Worm (Caenorhabditis elegans) whole organism, mixed stage, embryonic: ENCODE data around the gene dhhc-10.

ENCODE experiments used
- M03D4.4 ChIP-seq: sonication (generic microtip); optimal IDR thresholded peaks from 2 replicates; lab custom pipeline; 2017; ENCODE audit warnings: mild to moderate bottlenecking, missing genetic modification characterization, missing compliant biosample characterization
- bed-3 ChIP-seq: fragments of 200-800 bp; sonication (Bioruptor generic); optimal IDR thresholded peaks from 3 replicates; lab custom pipeline; 2018; ENCODE audit warnings: mild to moderate bottlenecking, missing genetic modification characterization, moderate library complexity, missing compliant biosample characterization
- blmp-1 ChIP-seq: fragments of 150-350 bp; optimal IDR thresholded peaks from 2 replicates; lab custom pipeline; 2014; ENCODE audit warnings: missing biosample characterization, missing genetic modification characterization
- ceh-39 ChIP-seq: fragments of 150-350 bp; optimal IDR thresholded peaks from 2 replicates; lab custom pipeline; 2014; ENCODE audit warnings: missing biosample characterization, missing genetic modification characterization
- ceh-43 ChIP-seq: fragments of 200-800 bp; sonication (Bioruptor generic); optimal IDR thresholded peaks from 2 replicates; lab custom pipeline; 2018; ENCODE audit warnings: mild to moderate bottlenecking, missing genetic modification characterization, moderate library complexity, missing compliant biosample characterization
- ceh-83 ChIP-seq: fragments of 200-800 bp; sonication (Bioruptor generic); optimal IDR thresholded peaks from 2 replicates; lab custom pipeline; 2018; ENCODE audit warnings: mild to moderate bottlenecking, missing genetic modification characterization, missing compliant biosample characterization
- ces-1 ChIP-seq: fragments of 150-350 bp; optimal IDR thresholded peaks from 2 replicates; lab custom pipeline; 2014; ENCODE audit warnings: missing biosample characterization, missing genetic modification reagents, missing genetic modification characterization
- cnd-1 ChIP-seq: fragments of 200-800 bp; sonication (Bioruptor generic); optimal IDR thresholded peaks from 2 replicates; lab custom pipeline; 2018; ENCODE audit warnings: mild to moderate bottlenecking, missing genetic modification characterization, missing compliant biosample characterization
- drap-1 ChIP-seq: fragments of 200-800 bp; sonication (Bioruptor generic); optimal IDR thresholded peaks from 3 replicates; lab custom pipeline; 2018; ENCODE audit warnings: mild to moderate bottlenecking, missing genetic modification characterization, missing compliant biosample characterization
- elt-1 ChIP-seq: sonication (generic microtip); optimal IDR thresholded peaks from 2 replicates; lab custom pipeline; 2017; ENCODE audit warnings: missing genetic modification characterization, mild to moderate bottlenecking, missing compliant biosample characterization, antibody characterized with exemption, moderate library complexity, borderline replicate concordance; ENCODE audit not compliant: insufficient read depth
- elt-3 ChIP-seq: fragments of 150-350 bp; optimal IDR thresholded peaks from 2 replicates; lab custom pipeline; 2014; ENCODE audit warnings: missing biosample characterization, missing genetic modification characterization
- flh-1 ChIP-seq: fragments of 200-800 bp; sonication (Bioruptor generic); optimal IDR thresholded peaks from 2 replicates; lab custom pipeline; 2018; ENCODE audit warnings: mild to moderate bottlenecking, missing genetic modification characterization, moderate library complexity, missing compliant biosample characterization
- ham-2 ChIP-seq: fragments of 200-800 bp; sonication (Bioruptor generic); optimal IDR thresholded peaks from 2 replicates; lab custom pipeline; 2018; ENCODE audit warnings: mild to moderate bottlenecking, missing genetic modification characterization, missing compliant biosample characterization
- hlh-1 ChIP-seq: fragments of 150-350 bp; optimal IDR thresholded peaks from 2 replicates; lab custom pipeline; 2014; ENCODE audit warnings: missing biosample characterization, missing genetic modification reagents, missing genetic modification characterization
- lin-13 ChIP-seq: fragments of 150-350 bp; optimal IDR thresholded peaks from 2 replicates; lab custom pipeline; 2014; ENCODE audit warnings: missing biosample characterization, missing genetic modification characterization
- lin-32 ChIP-seq: fragments of 200-800 bp; sonication (Bioruptor generic); optimal IDR thresholded peaks from 2 replicates; lab custom pipeline; 2018; ENCODE audit warnings: mild to moderate bottlenecking, missing genetic modification characterization, missing compliant biosample characterization
- lsy-2 ChIP-seq: fragments of 150-350 bp; optimal IDR thresholded peaks from 2 replicates; lab custom pipeline; 2014; ENCODE audit warnings: missing biosample characterization, missing genetic modification characterization
- mab-5 ChIP-seq: fragments of 150-350 bp; optimal IDR thresholded peaks from 2 replicates; lab custom pipeline; 2014; ENCODE audit warnings: missing biosample characterization, missing genetic modification characterization
- mep-1 ChIP-seq: fragments of 150-350 bp; optimal IDR thresholded peaks from 2 replicates; lab custom pipeline; 2017; ENCODE audit warnings: missing biosample characterization, missing genetic modification reagents, missing genetic modification characterization, inconsistent platforms
- mls-2 ChIP-seq: sonication (generic microtip); optimal IDR thresholded peaks from 2 replicates; lab custom pipeline; 2016; ENCODE audit warnings: mild to moderate bottlenecking, missing genetic modification characterization, moderate library complexity, missing compliant biosample characterization
- nhr-12 ChIP-seq: fragments of 150-350 bp; optimal IDR thresholded peaks from 2 replicates; lab custom pipeline; 2014; ENCODE audit warnings: missing biosample characterization, missing genetic modification characterization
- nhr-2 ChIP-seq: fragments of 150-350 bp; optimal IDR thresholded peaks from 2 replicates; lab custom pipeline; 2014; ENCODE audit warnings: missing biosample characterization, missing genetic modification characterization
- nhr-237 ChIP-seq: fragments of 150-350 bp; optimal IDR thresholded peaks from 2 replicates; lab custom pipeline; 2014; ENCODE audit warnings: missing biosample characterization, missing genetic modification characterization
- nhr-28 ChIP-seq: fragments of 150-350 bp; optimal IDR thresholded peaks from 2 replicates; lab custom pipeline; 2014; ENCODE audit warnings: missing biosample characterization, missing genetic modification characterization
- nhr-76 ChIP-seq: sonication (generic microtip); optimal IDR thresholded peaks from 2 replicates; lab custom pipeline; 2017; ENCODE audit warnings: missing biosample characterization, missing genetic modification characterization
- pha-4 ChIP-seq: fragments of 150-350 bp; optimal IDR thresholded peaks from 2 replicates; lab custom pipeline; 2018; ENCODE audit warnings: missing biosample characterization, missing genetic modification reagents, missing genetic modification characterization
- sem-2 ChIP-seq: fragments of 200-800 bp; sonication (Bioruptor generic); optimal IDR thresholded peaks from 2 replicates; lab custom pipeline; 2018; ENCODE audit warnings: mild to moderate bottlenecking, missing genetic modification characterization, missing compliant biosample characterization
- snpc-4 ChIP-seq: fragments of 150-350 bp; optimal IDR thresholded peaks from 2 replicates; lab custom pipeline; 2014; ENCODE audit warnings: missing biosample characterization, missing genetic modification characterization
- sptf-1 ChIP-seq: sonication (generic microtip); optimal IDR thresholded peaks from 2 replicates; lab custom pipeline; 2017; ENCODE audit warnings: mild to moderate bottlenecking, missing genetic modification characterization, moderate library complexity, missing compliant biosample characterization
- tbx-8 ChIP-seq: fragments of 200-800 bp; sonication (Bioruptor generic); optimal IDR thresholded peaks from 2 replicates; lab custom pipeline; 2018; ENCODE audit warnings: mild to moderate bottlenecking, missing genetic modification characterization, moderate library complexity, missing compliant biosample characterization
- unc-120 ChIP-seq: sonication (generic microtip); optimal IDR thresholded peaks from 2 replicates; lab custom pipeline; 2017; ENCODE audit warnings: missing genetic modification characterization, missing compliant biosample characterization; ENCODE audit not compliant: poor library complexity, severe bottlenecking
- unc-39 ChIP-seq: fragments of 150-350 bp; optimal IDR thresholded peaks from 2 replicates; lab custom pipeline; 2014; ENCODE audit warnings: missing biosample characterization, missing genetic modification characterization
- unc-62 ChIP-seq: fragments of 150-350 bp; optimal IDR thresholded peaks from 2 replicates; lab custom pipeline; 2014; ENCODE audit warnings: missing biosample characterization, missing genetic modification reagents, missing genetic modification characterization
- zip-8 ChIP-seq: fragments of 150-350 bp; optimal IDR thresholded peaks from 2 replicates; lab custom pipeline; 2014; ENCODE audit warnings: missing biosample characterization, missing genetic modification characterization
- ztf-11 ChIP-seq: fragments of 150-350 bp; optimal IDR thresholded peaks from 2 replicates; lab custom pipeline; 2014; ENCODE audit warnings: missing biosample characterization, missing genetic modification characterization

Gene dhhc-10

ce11 chrX:4706755-4707226 lies at the start of gene dhhc-10:
Gene dhhc-10, plus strand, starts transcription at chrX:4707176.
- TF ChIP-seq mep-1 (peak; percentile 29), mab-5 (tag; lab: Kevin White, UChicago) (no peak), flh-1 (GFP tag; lab: Kevin White, UChicago) (no peak), ces-1 (GFP tag; lab: Kevin White, UChicago) (peak; percentile 92), lin-32 (peak; percentile 61), ztf-11 (tag; lab: Kevin White, UChicago) (peak; percentile 29), elt-1 (tag; lab: Kevin White, UChicago) (no peak), nhr-76 (tag; lab: Kevin White, UChicago) (no peak), nhr-237 (no peak), unc-120 (tag; lab: Kevin White, UChicago) (peak; percentile 14), unc-39 (tag; lab: Kevin White, UChicago) (no peak), ceh-83 (GFP tag; lab: Kevin White, UChicago) (no peak), elt-3 (tag; lab: Kevin White, UChicago) (no peak), cnd-1 (tag; lab: Kevin White, UChicago) (peak; percentile 62), ceh-39 (tag; lab: Kevin White, UChicago) (peak; percentile 62), bed-3 (GFP tag; lab: Kevin White, UChicago) (no peak), hlh-1 (peak; percentile 78), nhr-28 (tag; lab: Kevin White, UChicago) (no peak), zip-8 (tag; lab: Kevin White, UChicago) (no peak), M03D4.4 (tag; lab: Kevin White, UChicago) (peak; percentile 20), sem-2 (GFP tag; lab: Kevin White, UChicago) (no peak), unc-62 (GFP tag; lab: Kevin White, UChicago) (peak; percentile 71), nhr-2 (tag; lab: Kevin White, UChicago) (peak; percentile 70), sptf-1 (tag; lab: Kevin White, UChicago) (peak; percentile 17), ceh-43 (GFP tag; lab: Kevin White, UChicago) (no peak), blmp-1 (tag; lab: Kevin White, UChicago) (no peak), nhr-12 (tag; lab: Kevin White, UChicago) (no peak), ham-2 (no peak), drap-1 (GFP tag; lab: Kevin White, UChicago) (no peak), tbx-8 (GFP tag; lab: Kevin White, UChicago) (no peak), snpc-4 (tag; lab: Kevin White, UChicago) (no peak), lin-13 (no peak), mls-2 (peak; percentile 31), lsy-2 (peak; percentile 36), pha-4 (tag; lab: Kevin White, UChicago) (peak; percentile 84)

DNA sequence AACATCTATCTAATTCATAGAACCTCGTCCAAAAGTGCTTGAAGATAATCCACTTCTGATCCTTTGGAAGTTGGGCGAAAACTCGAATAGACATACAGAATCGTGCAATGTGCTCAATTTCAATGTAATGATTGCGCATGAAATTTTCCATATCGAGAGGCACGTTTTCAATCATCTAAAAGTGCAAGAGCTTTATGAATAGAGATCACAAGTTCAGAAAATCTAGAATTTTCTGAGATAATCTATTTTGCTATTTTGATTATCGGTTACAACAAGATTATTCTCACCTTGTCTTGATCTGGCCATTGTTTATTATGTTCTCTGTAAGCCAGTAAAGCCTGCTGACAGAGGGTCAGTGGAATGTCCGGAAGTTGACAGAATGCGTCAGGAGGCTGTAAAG lies 49.4 kb upstream of the dhhc-10 start:
- no peak for TF ChIP-seq hlh-1
- TF ChIP-seq nhr-2 (tag; lab: Kevin White, UChicago): no peak
- TF ChIP-seq drap-1 (GFP tag; lab: Kevin White, UChicago): no peak
- TF ChIP-seq mab-5 (tag; lab: Kevin White, UChicago): no peak
- no peak for TF ChIP-seq unc-120 (tag; lab: Kevin White, UChicago)
- no peak for TF ChIP-seq snpc-4 (tag; lab: Kevin White, UChicago)
- TF ChIP-seq ztf-11 (tag; lab: Kevin White, UChicago): no peak
- no peak for TF ChIP-seq cnd-1 (tag; lab: Kevin White, UChicago)
- TF ChIP-seq tbx-8 (GFP tag; lab: Kevin White, UChicago): no peak
- no peak for TF ChIP-seq lin-13
- TF ChIP-seq zip-8 (tag; lab: Kevin White, UChicago): no peak
- TF ChIP-seq elt-3 (tag; lab: Kevin White, UChicago): no peak
- no peak for TF ChIP-seq unc-39 (tag; lab: Kevin White, UChicago)
- TF ChIP-seq unc-62 (GFP tag; lab: Kevin White, UChicago): no peak
- TF ChIP-seq mep-1: no peak
- no peak for TF ChIP-seq bed-3 (GFP tag; lab: Kevin White, UChicago)
- no peak for TF ChIP-seq ces-1 (GFP tag; lab: Kevin White, UChicago)

DNA sequence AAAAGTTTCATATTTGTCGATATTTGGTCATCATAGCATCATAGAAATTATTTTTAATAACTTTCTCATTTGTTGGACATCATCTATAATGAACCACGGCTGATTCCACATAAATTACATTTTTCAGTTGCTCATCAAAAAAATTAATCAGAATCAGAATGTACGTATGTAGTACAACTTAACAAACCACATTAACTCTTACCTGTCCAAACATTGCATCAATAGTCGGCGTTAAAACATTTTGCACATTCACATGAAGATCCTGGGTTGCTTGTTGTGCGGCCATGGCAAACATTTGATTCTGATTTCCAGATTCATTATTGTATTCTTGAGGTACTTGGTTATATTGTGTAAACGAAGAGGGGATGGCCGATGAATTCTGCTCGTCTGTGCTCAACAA lies 48.7 kb upstream of the dhhc-10 start:
- TF ChIP-seq mab-5 (tag; lab: Kevin White, UChicago): no peak
- no peak for TF ChIP-seq cnd-1 (tag; lab: Kevin White, UChicago)
- TF ChIP-seq ceh-39 (tag; lab: Kevin White, UChicago): no peak
- TF ChIP-seq M03D4.4 (tag; lab: Kevin White, UChicago): no peak
